Fruit fly (Drosophila melanogaster) whole organism, embryonic: ENCODE data around the gene SerRS.

ENCODE experiments used
- Antp ChIP-seq: fragments of 200-800 bp; sonication (Bioruptor generic); optimal IDR thresholded peaks from 3 replicates; lab custom pipeline; 2016; ENCODE audit warnings: missing biosample characterization, missing genetic modification characterization
- CG11695 ChIP-seq: fragments of 200-800 bp; sonication (Bioruptor generic); IDR thresholded peaks from 3 replicates; pipeline ENCODE4 v1.3.6; 2022; ENCODE audit warnings: missing biosample characterization, missing genetic modification characterization
- CG12155 ChIP-seq: fragments of 200-800 bp; sonication (Bioruptor generic); optimal IDR thresholded peaks from 3 replicates; lab custom pipeline; 2016; ENCODE audit warnings: missing biosample characterization, missing genetic modification characterization
- CG12391 ChIP-seq: fragments of 200-800 bp; sonication (Bioruptor generic); optimal IDR thresholded peaks from 3 replicates; lab custom pipeline; 2018; ENCODE audit warnings: missing biosample characterization, mild to moderate bottlenecking, missing genetic modification characterization, moderate library complexity
- CG12744 ChIP-seq: fragments of 200-800 bp; sonication (Bioruptor generic); optimal IDR thresholded peaks from 2 replicates; lab custom pipeline; 2016; ENCODE audit warnings: missing biosample characterization, missing genetic modification characterization
- CG15011 ChIP-seq: fragments of 200-800 bp; sonication (Bioruptor generic); optimal IDR thresholded peaks from 3 replicates; lab custom pipeline; 2018; ENCODE audit warnings: missing biosample characterization, mild to moderate bottlenecking, missing genetic modification characterization
- CG15269 ChIP-seq: fragments of 200-800 bp; sonication (Bioruptor generic); optimal IDR thresholded peaks from 2 replicates; lab custom pipeline; 2018; ENCODE audit warnings: missing biosample characterization, mild to moderate bottlenecking, missing genetic modification characterization, moderate library complexity
- CG1792 ChIP-seq: fragments of 200-800 bp; sonication (Bioruptor generic); optimal IDR thresholded peaks from 2 replicates; lab custom pipeline; 2016; ENCODE audit warnings: missing biosample characterization, missing genetic modification characterization
- CG2712 ChIP-seq: fragments of 200-800 bp; optimal IDR thresholded peaks from 3 replicates; lab custom pipeline; 2019; ENCODE audit warnings: missing biosample characterization, mild to moderate bottlenecking, missing genetic modification characterization, moderate library complexity
- CG30020 ChIP-seq: fragments of 200-800 bp; optimal IDR thresholded peaks from 2 replicates; lab custom pipeline; 2019; ENCODE audit warnings: missing biosample characterization, mild to moderate bottlenecking, missing genetic modification characterization, moderate library complexity
- CG31365 ChIP-seq: fragments of 200-800 bp; sonication (Bioruptor generic); optimal IDR thresholded peaks from 2 replicates; lab custom pipeline; 2018; ENCODE audit warnings: missing biosample characterization, mild to moderate bottlenecking, missing genetic modification characterization
- CG3163 ChIP-seq: fragments of 200-800 bp; sonication (Bioruptor generic); optimal IDR thresholded peaks from 3 replicates; lab custom pipeline; 2016; ENCODE audit warnings: missing biosample characterization, missing genetic modification characterization
- CG3838 ChIP-seq: fragments of 200-800 bp; sonication (Bioruptor generic); optimal IDR thresholded peaks from 3 replicates; lab custom pipeline; 2016; ENCODE audit warnings: missing biosample characterization, missing genetic modification characterization
- CG42726 ChIP-seq: fragments of 200-800 bp; sonication (Bioruptor generic); IDR thresholded peaks from 2 replicates; pipeline ENCODE4 v1.3.6; 2022; ENCODE audit warnings: missing biosample characterization, missing genetic modification characterization; ENCODE audit not compliant: partially characterized antibody
- CG6272 ChIP-seq: fragments of 200-800 bp; sonication (Bioruptor generic); IDR thresholded peaks from 2 replicates; pipeline ENCODE4 v1.3.6; 2022; ENCODE audit warnings: missing biosample characterization, missing genetic modification characterization
- CG8290 ChIP-seq, 3 experiments: fragments of 200-800 bp; sonication (Bioruptor generic); optimal IDR thresholded peaks; 2 replicates each; lab custom pipeline; 2016 to 2019; ENCODE audit warnings: missing biosample characterization in 3 of 3, missing genetic modification characterization in 3 of 3, mild to moderate bottlenecking in 2 of 3, moderate library complexity in 1 of 3
- CG8359 ChIP-seq: fragments of 200-800 bp; sonication (Bioruptor generic); optimal IDR thresholded peaks from 2 replicates; lab custom pipeline; 2017; ENCODE audit warnings: missing biosample characterization, mild to moderate bottlenecking, missing genetic modification characterization, borderline replicate concordance
- D19A ChIP-seq: fragments of 200-800 bp; optimal IDR thresholded peaks from 3 replicates; lab custom pipeline; 2019; ENCODE audit warnings: missing biosample characterization, mild to moderate bottlenecking, missing genetic modification characterization, moderate library complexity
- Dip3 ChIP-seq: fragments of 200-800 bp; sonication (Bioruptor generic); optimal IDR thresholded peaks from 3 replicates; lab custom pipeline; 2016; ENCODE audit warnings: missing biosample characterization, missing genetic modification characterization
- E2f1 ChIP-seq: fragments of 200-800 bp; sonication (Bioruptor generic); IDR thresholded peaks from 2 replicates; pipeline ENCODE4 v1.3.6; 2022; ENCODE audit warnings: missing biosample characterization, missing genetic modification characterization
- HHEX ChIP-seq: fragments of 200-800 bp; sonication (Bioruptor generic); optimal IDR thresholded peaks from 3 replicates; lab custom pipeline; 2017; ENCODE audit warnings: missing biosample characterization, mild to moderate bottlenecking, missing genetic modification characterization, missing genetic modification reagents
- HLH3B ChIP-seq: fragments of 200-800 bp; sonication (Bioruptor generic); IDR thresholded peaks from 2 replicates; pipeline ENCODE4 v1.3.6; 2022; ENCODE audit warnings: missing biosample characterization, missing genetic modification characterization
- Hey ChIP-seq: fragments of 200-800 bp; sonication (Bioruptor generic); optimal IDR thresholded peaks from 3 replicates; lab custom pipeline; 2018; ENCODE audit warnings: missing biosample characterization, mild to moderate bottlenecking, missing genetic modification characterization
- Hmr ChIP-seq: fragments of 200-800 bp; sonication (Bioruptor generic); optimal IDR thresholded peaks from 3 replicates; lab custom pipeline; 2017; ENCODE audit warnings: mild to moderate bottlenecking, missing biosample characterization, missing genetic modification reagents, missing genetic modification characterization
- Hr78 ChIP-seq, 2 experiments: fragments of 200-800 bp in 1 of 2; fragments of >200 bp in 1 of 2; sonication (Bioruptor generic) in 1 of 2; optimal IDR thresholded peaks; 2 replicates each; lab custom pipeline; 2017 to 2019; ENCODE audit warnings: missing biosample characterization in 2 of 2, missing genetic modification characterization in 2 of 2, mild to moderate bottlenecking in 1 of 2, moderate library complexity in 1 of 2
- NC2α ChIP-seq: fragments of 200-800 bp; sonication (Bioruptor generic); optimal IDR thresholded peaks from 2 replicates; lab custom pipeline; 2016; ENCODE audit warnings: missing biosample characterization, missing genetic modification characterization
- NK7.1 ChIP-seq: fragments of 200-800 bp; sonication (Bioruptor generic); optimal IDR thresholded peaks from 3 replicates; lab custom pipeline; 2016; ENCODE audit warnings: missing biosample characterization, missing genetic modification characterization
- Ravus ChIP-seq: fragments of 200-800 bp; sonication (Bioruptor generic); IDR thresholded peaks from 2 replicates; pipeline ENCODE4 v1.3.6; 2022; ENCODE audit warnings: missing biosample characterization, missing genetic modification characterization
- Rx ChIP-seq: fragments of 200-800 bp; sonication (Bioruptor generic); IDR thresholded peaks from 2 replicates; pipeline ENCODE4 v1.3.6; 2022; ENCODE audit warnings: missing biosample characterization, missing genetic modification characterization
- Six4 ChIP-seq: fragments of 200-800 bp; sonication (Bioruptor generic); optimal IDR thresholded peaks from 2 replicates; lab custom pipeline; 2016; ENCODE audit warnings: missing biosample characterization, missing genetic modification characterization
- al ChIP-seq: fragments of 200-800 bp; sonication (Bioruptor generic); IDR thresholded peaks from 2 replicates; pipeline ENCODE4 v1.3.6; 2022; ENCODE audit warnings: missing biosample characterization, missing genetic modification characterization
- ase ChIP-seq: fragments of 200-800 bp; sonication (Bioruptor generic); IDR thresholded peaks from 3 replicates; pipeline ENCODE4 v1.3.6; 2022; ENCODE audit warnings: missing biosample characterization, missing genetic modification characterization
- br ChIP-seq: fragments of >200 bp; optimal IDR thresholded peaks from 2 replicates; lab custom pipeline; 2017
- cg ChIP-seq: fragments of 200-800 bp; sonication (Bioruptor generic); optimal IDR thresholded peaks from 3 replicates; lab custom pipeline; 2019; ENCODE audit warnings: missing biosample characterization, mild to moderate bottlenecking, missing genetic modification characterization, moderate library complexity
- chm ChIP-seq: fragments of 200-800 bp; sonication (Bioruptor generic); IDR thresholded peaks from 2 replicates; pipeline ENCODE4 v1.3.6; 2022; ENCODE audit warnings: missing biosample characterization, missing genetic modification characterization
- dan ChIP-seq: fragments of 200-800 bp; sonication (Bioruptor generic); IDR thresholded peaks from 2 replicates; pipeline ENCODE4 v1.3.6; 2022; ENCODE audit warnings: missing biosample characterization, missing genetic modification characterization
- fu2 ChIP-seq: fragments of 200-800 bp; sonication (Bioruptor generic); optimal IDR thresholded peaks from 2 replicates; lab custom pipeline; 2016; ENCODE audit warnings: missing biosample characterization, missing genetic modification characterization
- gsb ChIP-seq: fragments of 200-800 bp; sonication (Bioruptor generic); IDR thresholded peaks from 2 replicates; pipeline ENCODE4 v1.3.6; 2022; ENCODE audit warnings: missing biosample characterization, missing genetic modification characterization
- hkb ChIP-seq, 2 experiments: fragments of 200-800 bp in 1 of 2; fragments of >200 bp in 1 of 2; sonication (Bioruptor generic) in 1 of 2; IDR thresholded peaks in 1 of 2; optimal IDR thresholded peaks in 1 of 2; 2 replicates each; pipeline versions ENCODE4 v1.3.6 to Lab custom; 2017 to 2022; ENCODE audit warnings: missing biosample characterization in 1 of 2, missing genetic modification characterization in 1 of 2
- ind ChIP-seq: fragments of 200-800 bp; sonication (Bioruptor generic); optimal IDR thresholded peaks from 3 replicates; lab custom pipeline; 2016; ENCODE audit warnings: missing biosample characterization, missing genetic modification characterization
- inv ChIP-seq: fragments of 200-800 bp; sonication (Bioruptor generic); IDR thresholded peaks from 2 replicates; pipeline ENCODE4 v1.3.6; 2022; ENCODE audit warnings: missing biosample characterization, missing genetic modification characterization; ENCODE audit not compliant: partially characterized antibody
- kni ChIP-seq: fragments of 200-800 bp; sonication (Bioruptor generic); optimal IDR thresholded peaks from 3 replicates; lab custom pipeline; 2017; ENCODE audit warnings: mild to moderate bottlenecking, missing biosample characterization, missing genetic modification reagents, missing genetic modification characterization
- pan ChIP-seq, 4 experiments: fragments of >200 bp in 3 of 4; fragments of 200-800 bp in 1 of 4; sonication (Bioruptor generic) in 1 of 4; optimal IDR thresholded peaks in 3 of 4; IDR thresholded peaks in 1 of 4; 2 replicates each; pipeline versions ENCODE4 v1.3.6 to Lab custom; 2017 to 2022; ENCODE audit warnings: missing biosample characterization in 2 of 4, missing genetic modification characterization in 2 of 4, mixed read lengths in 1 of 4
- pb ChIP-seq: fragments of 200-800 bp; sonication (Bioruptor generic); optimal IDR thresholded peaks from 3 replicates; lab custom pipeline; 2016; ENCODE audit warnings: missing biosample characterization, missing genetic modification characterization
- ro ChIP-seq: fragments of 200-800 bp; sonication (Bioruptor generic); IDR thresholded peaks from 2 replicates; pipeline ENCODE4 v1.3.6; 2022; ENCODE audit warnings: missing biosample characterization, missing genetic modification characterization
- sisA ChIP-seq: fragments of 200-800 bp; sonication (Bioruptor generic); IDR thresholded peaks from 2 replicates; pipeline ENCODE4 v1.3.6; 2022; ENCODE audit warnings: missing biosample characterization, missing genetic modification characterization
- ttk ChIP-seq: fragments of 200-800 bp; sonication (Bioruptor generic); IDR thresholded peaks from 2 replicates; pipeline ENCODE4 v2.1.2; 2022; ENCODE audit warnings: missing biosample characterization, missing genetic modification characterization
- vfl ChIP-seq: fragments of 200-800 bp; sonication (Bioruptor generic); optimal IDR thresholded peaks from 2 replicates; lab custom pipeline; 2016; ENCODE audit warnings: missing biosample characterization, missing genetic modification characterization
- yki ChIP-seq: fragments of >200 bp; optimal IDR thresholded peaks from 3 replicates; lab custom pipeline; 2018

The SerRS gene

dm6 chr2L:3086290-3086876 lies 49.2 kb upstream of the SerRS start (continued):
- TF ChIP-seq br (lab: Kevin White, UChicago) (no peak), vfl (peak; percentile 59), CG12391 (tag; lab: Kevin White, UChicago) (peak; percentile 79), pb (GFP tag; lab: Kevin White, UChicago) (peak; percentile 2), pan (optimal IDR thresholded peaks at IDR 0.05; lab: Kevin White, UChicago) (no peak), pan (GFP tag; optimal IDR thresholded peaks at IDR 0.05 in 1 of 2, IDR thresholded peaks at IDR 0.05 in 1 of 2) (peak in 1 of 2 experiments; percentile 82), Dip3 (GFP tag; lab: Kevin White, UChicago) (peak; percentile 42), CG2712 (peak; percentile 75), CG30020 (no peak), Ravus (peak; percentile 31), CG12155 (GFP tag; lab: Kevin White, UChicago) (peak; percentile 63), Hr78 (GFP tag; optimal IDR thresholded peaks at IDR 0.05; lab: Kevin White, UChicago) (no peak), CG12744 (GFP tag; lab: Kevin White, UChicago) (peak; percentile 2), Hmr (GFP tag; lab: Kevin White, UChicago) (peak; percentile 76), CG15011 (GFP tag; lab: Kevin White, UChicago) (peak; percentile 56), fu2 (GFP tag; lab: Kevin White, UChicago) (peak; percentile 23), CG11695 (GFP tag; lab: Robert Waterston, UW) (peak; percentile 81), Six4 (GFP tag; lab: Kevin White, UChicago) (peak; percentile 25), NK7.1 (GFP tag; lab: Kevin White, UChicago) (peak; percentile 38), inv (no peak), ase (peak; percentile 24; the same call in 1 of the 3 replicates), kni (GFP tag; lab: Kevin White, UChicago) (no peak), HLH3B (GFP tag; lab: Robert Waterston, UW) (peak; percentile 83), sisA (peak; percentile 51), CG3838 (GFP tag; lab: Kevin White, UChicago) (peak; percentile 0), hkb (optimal IDR thresholded peaks at IDR 0.05; lab: Kevin White, UChicago) (no peak), hkb (GFP tag; IDR thresholded peaks at IDR 0.05; lab: Robert Waterston, UW) (peak; percentile 80; the same call in 1 of the 2 replicates), E2f1 (GFP tag; lab: Robert Waterston, UW) (peak; percentile 63), gsb (GFP tag; lab: Robert Waterston, UW) (peak; percentile 63), chm (GFP tag; lab: Robert Waterston, UW) (no peak), CG6272 (0 out of 2 replicates have a peak, but pooled peaks have one; percentile 31), CG3163 (GFP tag; lab: Kevin White, UChicago) (no peak), CG8359 (GFP tag; lab: Kevin White, UChicago) (no peak), Rx (GFP tag; lab: Robert Waterston, UW) (no peak), CG42726 (GFP tag; lab: Robert Waterston, UW) (no peak), D19A (peak; percentile 56), ro (no peak), ttk (peak; percentile 35; the same call in 1 of the 2 replicates), Antp (GFP tag; lab: Kevin White, UChicago) (peak; percentile 6), cg (GFP tag; lab: Kevin White, UChicago) (no peak), al (peak; percentile 71; the same call in 1 of the 2 replicates), Hey (tag; lab: Kevin White, UChicago) (no peak), dan (GFP tag; lab: Robert Waterston, UW) (no peak), CG31365 (tag; lab: Kevin White, UChicago) (no peak), NC2α (GFP tag; lab: Kevin White, UChicago) (no peak), CG1792 (GFP tag; lab: Kevin White, UChicago) (no peak), HHEX (peak; percentile 66), CG8290 (GFP tag; optimal IDR thresholded peaks at IDR 0.05; lab: Kevin White, UChicago) (no peak), CG8290 (tag; optimal IDR thresholded peaks at IDR 0.05; lab: Kevin White, UChicago) (no peak), CG15269 (tag; lab: Kevin White, UChicago) (peak; percentile 86), yki (lab: Kevin White, UChicago) (no peak), ind (GFP tag; lab: Kevin White, UChicago) (peak; percentile 54)
